Worm (Caenorhabditis elegans): Measurements from ENCODE around the gene ZK669.5.

The ZK669.5 gene

ce11 chrII:7944333-7944744 is 2.3 kb downstream of the ZK669.5 start:
- TF ChIP-seq tbx-9 (tag; optimal IDR thresholded peaks at IDR 0.05; ENCODE audit: borderline replicate concordance) (no peak), lin-40 (tag; optimal IDR thresholded peaks at IDR 0.05) (peak; percentile 42), cebp-1 (GFP tag; IDR thresholded peaks at IDR 0.05) (no peak), cebp-1 (tag; optimal IDR thresholded peaks at IDR 0.05) (peak; percentile 28), nhr-90 (tag; optimal IDR thresholded peaks at IDR 0.05) (peak; percentile 28), lsl-1 (GFP tag; optimal IDR thresholded peaks at IDR 0.05) (no peak), dox-1 (GFP tag; IDR thresholded peaks at IDR 0.05) (no peak; the same call in 1 of the 2 replicates), gei-17 (GFP tag; optimal IDR thresholded peaks at IDR 0.05) (no peak), nhr-80 (tag; optimal IDR thresholded peaks at IDR 0.05) (peak; percentile 91), atf-7 (tag; optimal IDR thresholded peaks at IDR 0.05) (peak; percentile 57), C06A6.2 (GFP tag; conservative IDR thresholded peaks at IDR 0.05) (no peak), mel-28 (tag; optimal IDR thresholded peaks at IDR 0.05; ENCODE audit: borderline replicate concordance) (no peak), tbp1 (GFP tag; optimal IDR thresholded peaks at IDR 0.05) (peak; percentile 10), let-607 (tag; optimal IDR thresholded peaks at IDR 0.05) (peak; percentile 47 to 83)

DNA sequence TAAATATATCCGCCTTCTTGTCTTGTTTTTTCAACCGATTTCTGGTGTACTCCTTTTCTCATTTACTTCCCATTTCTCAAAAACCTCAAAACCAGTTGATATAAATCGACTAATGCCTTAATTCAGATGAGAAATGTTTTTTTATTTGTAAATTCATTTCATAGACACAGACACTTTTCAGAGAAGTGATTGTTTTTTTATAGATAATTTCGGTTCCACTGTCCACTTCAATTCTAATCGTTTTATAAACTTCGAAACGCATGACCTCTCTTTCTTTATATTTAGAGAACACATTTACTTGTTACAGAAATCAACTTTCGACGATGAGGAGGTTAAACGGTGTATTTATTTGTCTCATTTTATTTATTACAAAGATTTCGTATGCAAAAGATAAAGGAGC is 5.8 kb downstream of the ZK669.5 start, which contains the start of gene ZK669.3:
ZK669.3 (plus strand) TSS at position 301 of the 400 bp plus-strand sequence.
- no peak for TF ChIP-seq gei-17 (GFP tag; optimal IDR thresholded peaks at IDR 0.05)
- TF ChIP-seq F57C9.4 (tag; optimal IDR thresholded peaks at IDR 0.05), result no peak
- no peak for TF ChIP-seq tbp1 (GFP tag; optimal IDR thresholded peaks at IDR 0.05)
- no peak for TF ChIP-seq ceh-27 (GFP tag; optimal IDR thresholded peaks at IDR 0.05)
- TF ChIP-seq madf-3 (GFP tag; IDR thresholded peaks at IDR 0.05), result no peak
- no peak for TF ChIP-seq ccch-3 (GFP tag; optimal IDR thresholded peaks at IDR 0.05)
- no peak for TF ChIP-seq nfyb-1 (GFP tag; IDR thresholded peaks at IDR 0.05)
- TF ChIP-seq athp-1 (tag; optimal IDR thresholded peaks at IDR 0.05), result no peak
- no peak for TF ChIP-seq F52B5.7 (tag; optimal IDR thresholded peaks at IDR 0.05)
- TF ChIP-seq B0019.2 (GFP tag; conservative IDR thresholded peaks at IDR 0.05), result no peak
- TF ChIP-seq K12H6.12 (tag; optimal IDR thresholded peaks at IDR 0.05), result no peak
- no peak for TF ChIP-seq aptf-3 (GFP tag; IDR thresholded peaks at IDR 0.05)
- TF ChIP-seq bed-1 (GFP tag; IDR thresholded peaks at IDR 0.05), result no peak
- TF ChIP-seq bed-2 (GFP tag; IDR thresholded peaks at IDR 0.05), result no peak
- no peak for TF ChIP-seq sea-2 (GFP tag; IDR thresholded peaks at IDR 0.05)
- TF ChIP-seq nhr-90 (tag; optimal IDR thresholded peaks at IDR 0.05), result no peak
- TF ChIP-seq hlh-12 (tag; optimal IDR thresholded peaks at IDR 0.05), result no peak
- no peak for TF ChIP-seq unc-62 (GFP tag; optimal IDR thresholded peaks at IDR 0.05)
- no peak for TF ChIP-seq hmg-1.2 (GFP tag; IDR thresholded peaks at IDR 0.05)
- no peak for TF ChIP-seq dpff-1 (tag; optimal IDR thresholded peaks at IDR 0.05)

ce11 chrII:7938078-7938477 is 8.6 kb downstream of the ZK669.5 start, which contains the start of gene ZK669.2:
Gene ZK669.2 (minus strand): TSS chrII:7938178.
- TF ChIP-seq D2030.7 (GFP tag; IDR thresholded peaks at IDR 0.05) (no peak), hmg-20 (GFP tag; IDR thresholded peaks at IDR 0.05) (no peak), T07F8.4 (tag; optimal IDR thresholded peaks at IDR 0.05) (no peak)

DNA sequence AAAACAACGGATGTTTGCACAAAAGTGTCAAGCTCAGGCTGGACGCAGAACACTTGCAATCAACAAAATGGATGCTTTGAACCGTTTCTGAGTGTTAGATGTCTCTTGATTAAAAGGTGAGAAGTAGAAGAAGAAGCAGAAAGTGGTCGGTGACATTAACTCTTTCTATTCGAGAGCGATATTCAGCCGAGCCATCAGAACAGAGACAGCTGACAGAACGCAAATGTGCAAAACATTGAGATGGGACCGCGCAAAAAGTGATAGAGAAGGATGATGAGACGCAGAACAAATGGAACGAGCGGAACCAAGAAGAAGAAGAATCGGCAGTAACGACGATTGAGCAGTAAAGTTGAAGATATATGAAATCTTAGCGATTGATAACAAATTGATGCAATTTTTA is 11.1 kb downstream of the ZK669.5 start:
- TF ChIP-seq rcor-1 (GFP tag; IDR thresholded peaks at IDR 0.05), result no peak
- TF ChIP-seq mxl-1 (tag; optimal IDR thresholded peaks at IDR 0.05), result no peak
- TF ChIP-seq F57A8.1 (GFP tag; optimal IDR thresholded peaks at IDR 0.05), result no peak
- TF ChIP-seq ets-4 (GFP tag; optimal IDR thresholded peaks at IDR 0.05), result no peak
- TF ChIP-seq ZK185.1 (tag; optimal IDR thresholded peaks at IDR 0.05; ENCODE audit: poor library complexity, severe bottlenecking), result no peak
- no peak for TF ChIP-seq cebp-2 (GFP tag; IDR thresholded peaks at IDR 0.05)
- no peak for TF ChIP-seq snpc-3.4 (tag; optimal IDR thresholded peaks at IDR 0.05)
- no peak for TF ChIP-seq Y56A3A.18 (GFP tag; IDR thresholded peaks at IDR 0.05)
- TF ChIP-seq nfya-2 (GFP tag; IDR thresholded peaks at IDR 0.05), result no peak
- TF ChIP-seq F52B5.7 (tag; optimal IDR thresholded peaks at IDR 0.05), result no peak
- no peak for TF ChIP-seq F39B2.1 (GFP tag; IDR thresholded peaks at IDR 0.05)
- TF ChIP-seq somi-1 (GFP tag; optimal IDR thresholded peaks at IDR 0.05), result no peak
- no peak for TF ChIP-seq attf-5 (GFP tag; optimal IDR thresholded peaks at IDR 0.05)
